Worm (Caenorhabditis elegans) whole organism, L4/young adult: ENCODE measurements around the gene ssna-1.

Experiments used
- W03F9.2 ChIP-seq: fragments of 150-350 bp; optimal IDR thresholded peaks from 2 replicates; lab custom pipeline; 2014; ENCODE audit warnings: missing biosample characterization, missing genetic modification characterization
- dao-5 ChIP-seq: sonication (generic microtip); optimal IDR thresholded peaks from 2 replicates; lab custom pipeline; 2016; ENCODE audit warnings: missing genotype, missing genetic modification characterization, moderate library complexity, missing compliant biosample characterization
- him-1 ChIP-seq: sonication (generic microtip); optimal IDR thresholded peaks from 2 replicates; lab custom pipeline; 2016; ENCODE audit warnings: missing genotype, missing genetic modification reagents, missing genetic modification characterization, missing compliant biosample characterization

- TF ChIP-seq him-1 (no peak), W03F9.2 (tag; lab: Kevin White, UChicago) (peak; percentile 45), dao-5 (no peak)
Measured at ce11 chrIV:410420-410891, 22.6 kb downstream of the ssna-1 start, which contains the start of gene T07A9.12.
